Worm (Caenorhabditis elegans) whole organism, early embryonic: ENCODE results near the gene srlf-13.

Experiments
- B0310.2 ChIP-seq: sonication (generic microtip); optimal IDR thresholded peaks from 2 replicates; lab custom pipeline; 2016; ENCODE audit warnings: mild to moderate bottlenecking, missing genetic modification characterization, missing compliant biosample characterization
- F13C5.2 ChIP-seq: sonication (generic microtip); optimal IDR thresholded peaks from 2 replicates; lab custom pipeline; 2017; ENCODE audit warnings: mild to moderate bottlenecking, missing genetic modification characterization, inconsistent platforms, missing compliant biosample characterization
- aly-1 ChIP-seq: sonication (generic microtip); optimal IDR thresholded peaks from 2 replicates; lab custom pipeline; 2016; ENCODE audit warnings: missing genetic modification characterization, missing compliant biosample characterization
- ama-1 ChIP-seq: fragments of 150-350 bp; optimal IDR thresholded peaks from 2 replicates; lab custom pipeline; 2014
- ceh-13 ChIP-seq: fragments of 200-800 bp; sonication (Bioruptor generic); optimal IDR thresholded peaks from 2 replicates; lab custom pipeline; 2018; ENCODE audit warnings: mild to moderate bottlenecking, missing genetic modification characterization, missing compliant biosample characterization
- ceh-36 ChIP-seq: sonication (generic microtip); optimal IDR thresholded peaks from 2 replicates; lab custom pipeline; 2016; ENCODE audit warnings: missing genetic modification characterization, inconsistent platforms, missing compliant biosample characterization
- ets-7 ChIP-seq: sonication (generic microtip); optimal IDR thresholded peaks from 2 replicates; lab custom pipeline; 2016; ENCODE audit warnings: missing genotype, missing genetic modification characterization, missing compliant biosample characterization
- flt-1 ChIP-seq: fragments of 200-800 bp; sonication (Bioruptor generic); IDR thresholded peaks from 2 replicates; pipeline ENCODE4 v1.3.6; 2022; ENCODE audit warnings: missing genetic modification characterization, missing compliant biosample characterization
- hmbx-1 ChIP-seq: sonication (generic microtip); optimal IDR thresholded peaks from 2 replicates; lab custom pipeline; 2016; ENCODE audit warnings: mild to moderate bottlenecking, missing genetic modification characterization, missing compliant biosample characterization
- hmg-4 ChIP-seq: fragments of 200-800 bp; sonication (Bioruptor generic); optimal IDR thresholded peaks from 2 replicates; lab custom pipeline; 2018; ENCODE audit warnings: mild to moderate bottlenecking, missing genetic modification characterization, missing compliant biosample characterization
- hnd-1 ChIP-seq: sonication (generic microtip); optimal IDR thresholded peaks from 2 replicates; lab custom pipeline; 2016; ENCODE audit warnings: missing genetic modification characterization, missing compliant biosample characterization
- pes-1 ChIP-seq: fragments of 200-800 bp; sonication (Bioruptor generic); IDR thresholded peaks from 2 replicates; pipeline ENCODE4 v1.3.6; 2022; ENCODE audit warnings: missing genetic modification reagents, missing genetic modification characterization, missing compliant biosample characterization
- scrt-1 ChIP-seq: fragments of 200-800 bp; sonication (Bioruptor generic); IDR thresholded peaks from 2 replicates; pipeline ENCODE4 v1.3.6; 2022; ENCODE audit warnings: missing genetic modification characterization, missing compliant biosample characterization
- sea-1 ChIP-seq: fragments of 200-800 bp; sonication (Bioruptor generic); conservative IDR thresholded peaks from 2 replicates; pipeline ENCODE4 v1.3.6; 2022; ENCODE audit warnings: missing genetic modification characterization, missing compliant biosample characterization
- tbx-11 ChIP-seq: fragments of 200-800 bp; sonication (Bioruptor generic); IDR thresholded peaks from 2 replicates; pipeline ENCODE4 v1.3.6; 2022; ENCODE audit warnings: missing genetic modification characterization, missing compliant biosample characterization
- tbx-37 ChIP-seq: fragments of 200-800 bp; sonication (Bioruptor generic); conservative IDR thresholded peaks from 2 replicates; pipeline ENCODE4 v1.3.6; 2022; ENCODE audit warnings: missing genetic modification reagents, missing genetic modification characterization, missing compliant biosample characterization
- tra-4 ChIP-seq: sonication (generic microtip); optimal IDR thresholded peaks from 2 replicates; lab custom pipeline; 2017; ENCODE audit warnings: missing genetic modification characterization, missing compliant biosample characterization

srlf-13 gene

DNA sequence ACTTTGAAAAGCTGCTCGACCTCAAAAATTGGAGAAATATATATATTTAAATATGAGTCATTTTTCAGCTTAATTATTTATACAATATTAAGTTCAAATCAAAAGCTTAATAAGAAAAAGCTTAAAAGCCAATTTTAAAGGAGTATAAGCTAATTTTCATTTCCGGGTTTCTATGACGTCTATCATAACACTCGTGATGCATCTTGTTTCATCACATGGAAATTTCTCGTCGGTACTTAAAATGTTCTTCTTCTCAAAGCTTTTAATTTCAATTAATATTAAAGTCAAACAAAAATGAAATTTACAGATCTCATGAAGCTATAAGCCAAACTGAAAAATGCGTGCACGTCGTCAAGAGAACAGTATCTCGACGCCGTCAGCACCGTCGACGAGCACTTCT lies 23.4 kb upstream of the srlf-13 start, which contains the start of gene rbr-2:
rbr-2 (plus strand) TSS at position 301 of the 400 bp plus-strand sequence.
- TF ChIP-seq pes-1 (GFP tag; lab: Robert Waterston, UW) (no peak), aly-1 (no peak), ets-7 (tag; lab: Kevin White, UChicago) (no peak)

DNA sequence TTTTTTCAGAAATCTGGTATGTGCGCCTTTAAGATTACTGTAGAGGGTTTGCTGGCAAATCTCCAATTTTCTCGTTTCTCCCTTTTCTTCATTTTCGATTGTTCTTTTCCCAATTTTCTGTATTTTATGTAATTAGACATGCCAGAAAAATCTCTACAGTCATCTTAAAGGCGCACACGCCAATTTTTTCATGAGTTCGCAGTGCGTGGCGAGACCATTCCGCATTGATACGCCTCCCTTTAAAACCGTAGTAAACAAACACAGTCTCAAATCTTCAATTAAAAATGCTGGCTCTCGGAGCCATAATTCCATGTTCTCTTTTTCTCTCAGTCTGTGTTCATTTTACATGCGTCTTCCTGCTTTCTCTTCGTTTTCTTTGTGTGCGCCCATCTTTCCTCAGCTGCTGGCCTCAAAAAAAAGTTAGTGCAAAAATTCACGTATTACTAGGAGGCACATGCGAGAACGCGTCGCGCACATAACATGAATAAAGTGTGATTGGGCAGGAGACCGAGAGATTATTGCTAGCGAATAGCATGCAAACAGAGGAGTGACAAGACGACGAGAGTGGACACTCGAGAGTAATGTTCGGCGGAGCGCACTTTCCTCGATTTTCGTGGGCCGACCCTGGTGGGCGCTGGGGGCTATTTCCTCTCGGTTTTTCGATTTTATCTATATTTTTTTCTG lies 22.6 kb upstream of the srlf-13 start:
- peak; percentile 13 for TF ChIP-seq hmg-4 (GFP tag; lab: Kevin White, UChicago)
- no peak for TF ChIP-seq hmbx-1 (tag; lab: Kevin White, UChicago)
- TF ChIP-seq F13C5.2 (tag; lab: Kevin White, UChicago) = peak; percentile 51

DNA sequence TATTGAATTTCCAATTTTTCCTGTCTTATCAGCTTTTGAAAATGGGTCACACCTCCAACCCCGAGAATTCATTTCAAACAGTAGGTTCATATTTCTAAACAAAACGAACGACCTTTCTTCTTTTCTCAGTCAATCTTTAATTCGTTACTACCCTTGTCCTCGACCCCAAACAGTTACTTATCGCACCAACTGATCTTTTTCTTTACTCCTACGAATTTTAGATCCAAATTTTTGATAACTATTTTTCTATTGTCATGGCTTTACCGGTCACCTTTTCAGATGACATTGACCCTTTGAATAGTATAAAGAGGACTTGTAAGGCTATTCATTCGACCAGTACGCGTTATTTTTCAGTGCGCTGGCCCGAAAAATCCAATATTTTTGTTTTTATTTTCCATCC lies 19.7 kb upstream of the srlf-13 start:
- TF ChIP-seq hnd-1 (no peak), hmbx-1 (tag; lab: Kevin White, UChicago) (no peak), sea-1 (GFP tag; lab: Robert Waterston, UW) (no peak), B0310.2 (tag; lab: Kevin White, UChicago) (no peak), tbx-37 (GFP tag; lab: Robert Waterston, UW) (no peak), flt-1 (GFP tag; lab: Robert Waterston, UW) (no peak), F13C5.2 (tag; lab: Kevin White, UChicago) (no peak), ama-1 (lab: Kevin White, UChicago) (no peak), pes-1 (GFP tag; lab: Robert Waterston, UW) (no peak), ceh-13 (GFP tag; lab: Kevin White, UChicago) (no peak), ets-7 (tag; lab: Kevin White, UChicago) (no peak), tra-4 (no peak)

DNA sequence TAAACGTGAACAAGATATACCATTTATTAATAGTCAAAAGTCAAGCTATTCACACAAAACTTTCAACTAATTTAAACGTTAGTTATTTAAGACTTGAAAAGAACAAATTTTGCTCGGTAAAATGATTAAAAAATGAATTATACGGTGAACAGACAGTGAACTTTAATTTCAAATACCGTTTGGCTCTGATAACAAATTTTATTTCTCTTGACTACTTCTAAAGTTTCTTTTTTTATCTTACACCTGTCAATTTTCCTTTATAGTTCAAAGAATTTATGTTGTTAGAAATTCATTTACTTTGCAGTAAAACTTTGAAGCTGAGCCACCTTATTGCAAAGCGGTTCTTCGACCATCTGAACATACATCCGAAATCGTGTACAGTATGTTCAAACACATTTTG lies 19.0 kb upstream of the srlf-13 start, which contains the start of gene ZK593.3:
ZK593.3 (plus strand) TSS at position 301 of the 400 bp plus-strand sequence.
- TF ChIP-seq F13C5.2 (tag; lab: Kevin White, UChicago) (no peak), hnd-1 (no peak), ama-1 (lab: Kevin White, UChicago) (no peak), flt-1 (GFP tag; lab: Robert Waterston, UW) (no peak)

DNA sequence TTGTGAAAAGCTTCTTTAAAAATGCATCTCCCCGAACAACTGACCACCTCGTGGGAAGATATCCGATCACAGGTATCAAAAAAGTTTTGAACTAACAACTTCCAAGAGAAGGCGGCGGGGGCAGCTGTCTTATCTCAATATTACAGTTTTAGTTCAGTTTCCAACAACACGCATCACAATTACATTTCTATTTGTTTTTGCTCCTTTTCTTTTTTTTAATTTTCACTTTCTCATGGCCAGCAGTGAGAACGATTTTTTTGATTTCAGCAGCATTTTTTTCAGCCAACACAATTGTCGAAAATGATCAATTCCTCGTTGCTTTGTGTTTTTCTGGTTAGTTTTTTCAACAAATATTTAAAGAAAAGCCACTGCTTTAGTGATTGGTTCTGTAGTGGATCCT lies 16.7 kb upstream of the srlf-13 start, which contains the start of gene ZK593.2:
ZK593.2 (plus strand) TSS at position 301 of the 400 bp plus-strand sequence.
- no peak for TF ChIP-seq tbx-11
- no peak for TF ChIP-seq F13C5.2 (tag; lab: Kevin White, UChicago)
- TF ChIP-seq tbx-37 (GFP tag; lab: Robert Waterston, UW) = no peak
- no peak for TF ChIP-seq ceh-13 (GFP tag; lab: Kevin White, UChicago)
- no peak for TF ChIP-seq hmg-4 (GFP tag; lab: Kevin White, UChicago)
- no peak for TF ChIP-seq B0310.2 (tag; lab: Kevin White, UChicago)
- no peak for TF ChIP-seq ama-1 (lab: Kevin White, UChicago)
- TF ChIP-seq aly-1 = no peak
- no peak for TF ChIP-seq flt-1 (GFP tag; lab: Robert Waterston, UW)
- TF ChIP-seq pes-1 (GFP tag; lab: Robert Waterston, UW) = no peak
- no peak for TF ChIP-seq ceh-36 (tag; lab: Kevin White, UChicago)
- TF ChIP-seq hmbx-1 (tag; lab: Kevin White, UChicago) = no peak
- TF ChIP-seq hnd-1 = no peak
- TF ChIP-seq ets-7 (tag; lab: Kevin White, UChicago) = no peak
- no peak for TF ChIP-seq scrt-1 (GFP tag; lab: Robert Waterston, UW)

DNA sequence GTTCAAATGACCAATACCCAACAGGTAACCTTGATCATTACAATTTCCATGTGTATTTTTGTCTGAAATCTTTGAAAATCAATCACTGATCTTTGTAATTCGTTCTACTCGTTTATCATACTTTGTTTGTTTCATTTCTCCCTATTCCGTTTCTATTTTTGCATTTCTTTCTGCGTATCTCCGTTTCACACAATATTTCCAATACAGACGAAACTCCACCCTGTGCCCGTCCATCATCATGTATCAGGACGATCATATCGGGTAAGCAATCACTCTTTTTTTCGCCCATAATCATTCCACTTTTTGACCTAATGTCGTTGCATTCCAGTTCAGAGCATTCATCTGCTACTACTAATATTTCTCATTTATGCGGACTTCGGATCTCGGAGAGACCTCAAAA lies 13.3 kb upstream of the srlf-13 start, which contains the start of gene pyk-2:
pyk-2 (plus strand) TSS at position 206 of the 400 bp plus-strand sequence.
- no peak for TF ChIP-seq ets-7 (tag; lab: Kevin White, UChicago)
- TF ChIP-seq tra-4 = no peak
- TF ChIP-seq ceh-36 (tag; lab: Kevin White, UChicago) = no peak
- TF ChIP-seq F13C5.2 (tag; lab: Kevin White, UChicago) = no peak
- TF ChIP-seq tbx-37 (GFP tag; lab: Robert Waterston, UW) = no peak
- no peak for TF ChIP-seq ama-1 (lab: Kevin White, UChicago)

DNA sequence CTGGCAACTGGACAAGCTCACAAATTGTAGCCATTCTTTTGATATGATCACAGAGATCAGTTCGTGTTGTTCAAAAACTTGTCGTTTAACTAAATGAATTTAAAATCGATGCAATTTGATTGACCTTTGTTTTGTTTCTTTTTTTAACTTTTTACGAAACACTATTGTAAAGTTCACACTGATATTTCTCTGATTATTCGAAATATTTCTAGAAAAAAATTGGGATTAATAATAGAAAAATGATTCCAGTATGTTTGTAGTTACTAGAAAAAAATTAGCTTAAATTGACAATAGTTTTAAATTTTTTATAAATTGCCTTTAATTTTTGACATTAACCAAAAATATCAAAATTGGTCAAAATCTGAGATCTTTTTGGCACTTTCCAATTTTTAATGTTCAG lies 12.8 kb upstream of the srlf-13 start, which contains the start of gene ZK596.2:
ZK596.2 (minus strand) TSS at position 101 of the 400 bp plus-strand sequence.
- no peak for TF ChIP-seq ceh-13 (GFP tag; lab: Kevin White, UChicago)
- no peak for TF ChIP-seq hmg-4 (GFP tag; lab: Kevin White, UChicago)
- no peak for TF ChIP-seq hmbx-1 (tag; lab: Kevin White, UChicago)
- no peak for TF ChIP-seq scrt-1 (GFP tag; lab: Robert Waterston, UW)
- no peak for TF ChIP-seq tbx-11
- no peak for TF ChIP-seq B0310.2 (tag; lab: Kevin White, UChicago)

DNA sequence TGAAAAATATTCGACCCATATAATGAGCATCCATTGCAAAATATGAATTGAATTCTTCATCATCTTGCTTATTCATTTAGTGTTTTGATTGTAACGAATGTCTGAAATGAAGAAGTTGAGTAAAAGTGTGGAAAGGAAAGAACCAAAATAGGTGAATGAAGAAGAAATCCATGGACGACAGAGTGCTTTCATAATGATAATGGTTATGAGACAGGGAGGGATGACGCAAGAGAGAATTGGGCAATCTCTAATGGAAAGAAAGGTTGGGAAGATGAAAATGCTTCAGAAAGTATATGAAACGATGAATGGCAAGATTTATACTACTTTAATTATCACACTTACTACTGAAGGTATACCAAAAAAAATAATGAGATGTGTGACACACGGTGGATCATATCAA lies 7.9 kb upstream of the srlf-13 start, which contains the start of gene ZK596.3:
ZK596.3 (minus strand) TSS at position 101 of the 400 bp plus-strand sequence.
- TF ChIP-seq tra-4 (no peak), flt-1 (GFP tag; lab: Robert Waterston, UW) (no peak), pes-1 (GFP tag; lab: Robert Waterston, UW) (no peak), B0310.2 (tag; lab: Kevin White, UChicago) (no peak), sea-1 (GFP tag; lab: Robert Waterston, UW) (no peak), ceh-13 (GFP tag; lab: Kevin White, UChicago) (no peak), ceh-36 (tag; lab: Kevin White, UChicago) (no peak), hmbx-1 (tag; lab: Kevin White, UChicago) (no peak), ets-7 (tag; lab: Kevin White, UChicago) (no peak), tbx-11 (no peak), ama-1 (lab: Kevin White, UChicago) (no peak), tbx-37 (GFP tag; lab: Robert Waterston, UW) (no peak), hnd-1 (no peak)
